Worm (Caenorhabditis elegans): ENCODE data around the gene hmgs-1.

Gene hmgs-1

ce11 chrV:5684534-5684933, at the start of gene hmgs-1, which contains the start of gene F25B4.4:
hmgs-1 (minus strand) TSS chrV:5684589.
F25B4.4 (plus strand) TSS chrV:5684873.
- TF ChIP-seq ztf-29 (GFP tag; IDR thresholded peaks at IDR 0.05), result no peak
- TF ChIP-seq med-1 (GFP tag; optimal IDR thresholded peaks at IDR 0.05; ENCODE audit: insufficient read depth), result no peak
- TF ChIP-seq cog-1 (tag; optimal IDR thresholded peaks at IDR 0.05), result peak; percentile 39
- TF ChIP-seq flt-1 (GFP tag; IDR thresholded peaks at IDR 0.05), result 0 out of 2 replicates have a peak, but pooled peaks have one; percentile 27

- no peak for TF ChIP-seq klf-2 (GFP tag; conservative IDR thresholded peaks at IDR 0.05)
- no peak for TF ChIP-seq ztf-23 (GFP tag; IDR thresholded peaks at IDR 0.05)
- no peak for TF ChIP-seq tab-1 (GFP tag; IDR thresholded peaks at IDR 0.05)
- TF ChIP-seq cog-1 (tag; optimal IDR thresholded peaks at IDR 0.05), result no peak
- TF ChIP-seq ztf-29 (GFP tag; IDR thresholded peaks at IDR 0.05), result no peak
- no peak for TF ChIP-seq T22C8.4 (GFP tag; IDR thresholded peaks at IDR 0.05)
- TF ChIP-seq ref-1 (GFP tag; conservative IDR thresholded peaks at IDR 0.05), result no peak
- no peak for TF ChIP-seq flt-1 (GFP tag; IDR thresholded peaks at IDR 0.05)
- TF ChIP-seq med-1 (GFP tag; optimal IDR thresholded peaks at IDR 0.05; ENCODE audit: insufficient read depth), result no peak
These were observed 46.4 kb upstream of the hmgs-1 start, which contains the start of gene K09H11.15 for ce11 chrV:5730783-5731182. K09H11.15 (minus strand) TSS chrV:5730883.

DNA sequence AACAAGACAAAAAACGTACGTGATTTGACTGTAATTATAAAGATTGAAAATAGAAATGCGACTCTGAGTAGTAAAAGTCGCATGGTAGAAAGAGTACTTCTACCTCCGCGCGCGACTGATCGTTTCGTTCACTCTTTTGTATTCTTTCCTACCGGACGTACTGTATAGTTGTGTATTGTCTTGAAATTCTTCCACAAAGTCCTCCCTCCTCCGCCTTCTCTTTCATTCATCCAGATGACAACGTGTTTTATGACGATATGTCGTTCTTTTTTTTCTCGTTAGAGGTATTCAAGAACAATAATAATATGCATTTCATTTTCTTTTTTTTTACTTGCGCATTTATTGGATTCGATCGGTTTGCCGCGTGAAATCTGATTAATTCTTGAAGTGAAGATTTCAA, 42.1 kb upstream of the hmgs-1 start, which contains the start of gene K09H11.4:
Gene K09H11.4 (minus strand): TSS at position 101 of the 400 bp plus-strand sequence.
- no peak for TF ChIP-seq ref-1 (GFP tag; conservative IDR thresholded peaks at IDR 0.05)

ce11 chrV:5724395-5724794, 40.0 kb upstream of the hmgs-1 start:
- TF ChIP-seq med-1 (GFP tag; optimal IDR thresholded peaks at IDR 0.05; ENCODE audit: insufficient read depth) (no peak), flt-1 (GFP tag; IDR thresholded peaks at IDR 0.05) (no peak), tab-1 (GFP tag; IDR thresholded peaks at IDR 0.05) (no peak), T22C8.4 (GFP tag; IDR thresholded peaks at IDR 0.05) (no peak), ztf-29 (GFP tag; IDR thresholded peaks at IDR 0.05) (no peak), ref-1 (GFP tag; conservative IDR thresholded peaks at IDR 0.05) (no peak), cog-1 (tag; optimal IDR thresholded peaks at IDR 0.05) (no peak), klf-2 (GFP tag; conservative IDR thresholded peaks at IDR 0.05) (no peak), ztf-23 (GFP tag; IDR thresholded peaks at IDR 0.05) (no peak)

DNA sequence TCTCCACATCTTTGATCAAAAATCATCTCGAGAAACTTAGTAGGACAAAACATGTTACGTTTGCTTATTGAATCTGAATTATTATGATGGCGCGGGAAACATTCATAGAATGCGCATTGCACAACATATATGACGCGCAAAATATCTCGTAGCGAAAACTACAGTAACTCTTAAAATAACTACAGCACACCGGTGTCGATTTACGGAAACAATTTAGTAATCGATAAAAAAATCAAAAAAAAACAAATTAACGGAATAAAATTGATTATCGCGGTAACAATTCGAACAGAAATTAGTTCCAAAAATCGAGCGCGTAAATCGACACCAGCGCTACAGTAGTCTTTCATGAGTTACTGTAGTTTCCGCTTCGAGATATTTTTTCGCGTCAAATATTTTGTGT, 37.7 kb upstream of the hmgs-1 start:
- TF ChIP-seq klf-2 (GFP tag; conservative IDR thresholded peaks at IDR 0.05), result no peak
- no peak for TF ChIP-seq flt-1 (GFP tag; IDR thresholded peaks at IDR 0.05)
- no peak for TF ChIP-seq ref-1 (GFP tag; conservative IDR thresholded peaks at IDR 0.05)
- TF ChIP-seq ztf-29 (GFP tag; IDR thresholded peaks at IDR 0.05), result no peak
- TF ChIP-seq T22C8.4 (GFP tag; IDR thresholded peaks at IDR 0.05), result no peak
- TF ChIP-seq tab-1 (GFP tag; IDR thresholded peaks at IDR 0.05), result no peak
- no peak for TF ChIP-seq ztf-23 (GFP tag; IDR thresholded peaks at IDR 0.05)
- no peak for TF ChIP-seq cog-1 (tag; optimal IDR thresholded peaks at IDR 0.05)
- TF ChIP-seq med-1 (GFP tag; optimal IDR thresholded peaks at IDR 0.05; ENCODE audit: insufficient read depth), result no peak

DNA sequence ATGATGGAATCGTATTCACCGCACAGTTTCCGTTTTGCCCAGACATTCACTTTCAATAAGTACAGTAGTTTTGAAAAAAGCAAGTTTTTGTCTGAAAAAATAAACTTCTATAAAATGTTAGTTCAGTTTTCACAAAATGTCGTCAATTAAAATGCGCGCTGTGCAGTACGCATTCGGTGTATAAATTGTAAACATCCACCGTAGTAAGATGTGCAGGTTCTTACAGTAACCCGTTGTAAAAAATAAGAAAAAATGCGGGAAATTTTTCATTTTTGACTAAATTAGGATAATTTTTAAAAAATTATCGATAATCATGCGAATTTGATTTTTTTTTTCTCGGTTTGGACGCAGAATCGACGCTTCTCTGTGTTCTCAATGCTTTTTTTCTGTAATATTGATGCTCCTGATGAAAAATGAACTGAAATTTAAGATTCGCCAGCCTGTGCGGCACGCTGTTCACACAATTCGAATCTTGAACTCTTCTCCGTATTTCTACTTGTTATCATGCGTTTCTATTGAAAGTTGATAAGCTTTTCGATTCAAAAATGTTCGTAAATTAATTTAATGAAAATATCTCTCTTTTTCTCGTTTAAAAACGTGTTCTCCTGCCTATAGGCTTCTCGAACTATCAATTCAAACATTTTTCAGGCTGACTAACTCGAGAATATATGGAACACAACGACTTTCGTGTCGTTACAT, 33.0 kb upstream of the hmgs-1 start, which contains the start of gene rga-3:
Gene rga-3 (plus strand): TSS at position 649 of the 699 bp plus-strand sequence.
- TF ChIP-seq cog-1 (tag; optimal IDR thresholded peaks at IDR 0.05) (no peak), med-1 (GFP tag; optimal IDR thresholded peaks at IDR 0.05; ENCODE audit: insufficient read depth) (no peak), klf-2 (GFP tag; conservative IDR thresholded peaks at IDR 0.05) (no peak), flt-1 (GFP tag; IDR thresholded peaks at IDR 0.05) (no peak), ztf-23 (GFP tag; IDR thresholded peaks at IDR 0.05) (no peak), ref-1 (GFP tag; conservative IDR thresholded peaks at IDR 0.05) (no peak), ztf-29 (GFP tag; IDR thresholded peaks at IDR 0.05) (no peak), T22C8.4 (GFP tag; IDR thresholded peaks at IDR 0.05) (no peak), tab-1 (GFP tag; IDR thresholded peaks at IDR 0.05) (no peak)

DNA sequence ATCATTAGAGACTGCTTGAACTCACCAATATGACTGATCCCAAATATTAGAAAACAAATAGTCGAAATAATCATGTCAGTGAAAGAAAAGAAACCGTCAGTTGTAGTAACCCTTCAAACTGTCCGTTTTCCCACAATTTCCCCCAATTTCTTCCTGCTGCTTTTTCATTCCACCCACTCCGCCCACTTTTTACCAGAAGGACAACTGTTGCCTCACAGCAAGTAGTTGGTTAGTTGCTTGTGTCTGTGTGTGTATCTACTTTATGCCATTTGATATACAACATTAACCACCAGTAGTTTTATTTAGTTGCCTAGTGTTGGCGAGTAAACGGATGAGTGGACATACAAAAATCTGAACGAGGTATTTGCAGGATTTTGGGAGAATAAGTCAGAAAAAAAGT, 32.1 kb upstream of the hmgs-1 start, which contains the start of gene K09H11.9:
Gene K09H11.9 (minus strand): TSS at position 101 of the 400 bp plus-strand sequence.
- TF ChIP-seq med-1 (GFP tag; optimal IDR thresholded peaks at IDR 0.05; ENCODE audit: insufficient read depth) (no peak), ztf-23 (GFP tag; IDR thresholded peaks at IDR 0.05) (no peak), ztf-29 (GFP tag; IDR thresholded peaks at IDR 0.05) (no peak), T22C8.4 (GFP tag; IDR thresholded peaks at IDR 0.05) (no peak), tab-1 (GFP tag; IDR thresholded peaks at IDR 0.05) (no peak), flt-1 (GFP tag; IDR thresholded peaks at IDR 0.05) (no peak)

- no peak for TF ChIP-seq cog-1 (tag; optimal IDR thresholded peaks at IDR 0.05)
- no peak for TF ChIP-seq T22C8.4 (GFP tag; IDR thresholded peaks at IDR 0.05)
- TF ChIP-seq ref-1 (GFP tag; conservative IDR thresholded peaks at IDR 0.05), result no peak
These were observed 29.1 kb upstream of the hmgs-1 start for ce11 chrV:5713510-5713909.

- TF ChIP-seq cog-1 (tag; optimal IDR thresholded peaks at IDR 0.05) (no peak), flt-1 (GFP tag; IDR thresholded peaks at IDR 0.05) (no peak), ztf-23 (GFP tag; IDR thresholded peaks at IDR 0.05) (no peak), med-1 (GFP tag; optimal IDR thresholded peaks at IDR 0.05; ENCODE audit: insufficient read depth) (no peak), tab-1 (GFP tag; IDR thresholded peaks at IDR 0.05) (no peak), klf-2 (GFP tag; conservative IDR thresholded peaks at IDR 0.05) (no peak), ref-1 (GFP tag; conservative IDR thresholded peaks at IDR 0.05) (no peak), T22C8.4 (GFP tag; IDR thresholded peaks at IDR 0.05) (no peak), ztf-29 (GFP tag; IDR thresholded peaks at IDR 0.05) (no peak)
These were observed 28.3 kb upstream of the hmgs-1 start, which contains the start of gene gcst-1 for ce11 chrV:5712652-5713051. gcst-1 (plus strand) TSS chrV:5712928.

ce11 chrV:5712189-5712588, 27.8 kb upstream of the hmgs-1 start:
- TF ChIP-seq ztf-23 (GFP tag; IDR thresholded peaks at IDR 0.05), result no peak

Data from whole organism, midembryonic.